Worm (Caenorhabditis elegans): ENCODE results near the gene ZC132.11.

ZC132.11 gene

DNA sequence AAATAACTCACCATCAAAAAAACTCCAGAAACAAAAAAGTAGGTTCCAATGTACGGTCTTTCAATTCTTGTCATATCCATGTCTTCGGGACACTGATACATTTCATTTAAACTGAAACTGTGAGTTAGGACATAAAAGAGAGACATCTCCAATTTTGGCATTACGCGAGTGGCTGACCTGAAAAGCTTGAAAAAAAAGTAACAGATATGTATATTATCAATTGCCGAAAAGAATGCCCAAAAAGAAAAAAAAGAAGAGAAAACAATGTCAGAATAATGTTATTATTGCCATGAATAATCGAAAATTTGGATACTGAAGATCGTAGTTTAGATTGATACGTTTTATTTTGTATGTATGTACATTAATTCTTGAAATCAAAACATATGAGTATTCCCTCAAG, 42.0 kb downstream of the ZC132.11 start, which contains the start of gene srt-14:
Gene srt-14 (minus strand): TSS at position 101 of the 400 bp plus-strand sequence.
- TF ChIP-seq nhr-237 (tag; optimal IDR thresholded peaks at IDR 0.05): no peak

DNA sequence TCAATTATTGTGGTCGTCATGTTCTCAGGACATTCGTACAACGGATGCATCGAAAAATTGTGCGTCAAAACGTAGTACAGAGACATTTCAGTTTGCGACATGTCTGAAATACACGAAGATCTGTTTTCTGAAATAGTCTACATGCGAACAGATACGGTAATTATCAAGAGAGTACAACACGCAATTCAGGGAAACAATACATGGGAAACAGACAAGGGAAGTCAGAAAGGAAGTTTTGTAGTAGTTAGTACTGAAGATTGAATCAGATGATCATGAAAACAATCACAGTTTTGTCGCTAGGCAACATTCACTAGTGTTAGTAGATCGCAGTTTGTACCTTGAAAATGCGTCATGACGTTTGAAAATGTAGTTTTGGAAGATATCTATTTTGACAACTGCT, 48.4 kb downstream of the ZC132.11 start, which contains the start of gene srt-13:
Gene srt-13 (minus strand): TSS at position 101 of the 400 bp plus-strand sequence.
- TF ChIP-seq sem-2 (GFP tag; optimal IDR thresholded peaks at IDR 0.05) (no peak), mls-2 (tag; optimal IDR thresholded peaks at IDR 0.05) (no peak), blmp-1 (tag; optimal IDR thresholded peaks at IDR 0.05) (no peak), nhr-237 (tag; optimal IDR thresholded peaks at IDR 0.05) (no peak), lsy-2 (tag; optimal IDR thresholded peaks at IDR 0.05) (no peak), sptf-1 (tag; optimal IDR thresholded peaks at IDR 0.05) (no peak), nhr-2 (tag; optimal IDR thresholded peaks at IDR 0.05) (no peak), nhr-76 (tag; optimal IDR thresholded peaks at IDR 0.05) (no peak), zip-8 (tag; optimal IDR thresholded peaks at IDR 0.05) (no peak), M03D4.4 (tag; optimal IDR thresholded peaks at IDR 0.05) (no peak), elt-3 (tag; optimal IDR thresholded peaks at IDR 0.05) (no peak), pha-4 (tag; optimal IDR thresholded peaks at IDR 0.05) (no peak), unc-39 (tag; optimal IDR thresholded peaks at IDR 0.05) (no peak), ztf-11 (tag; optimal IDR thresholded peaks at IDR 0.05) (no peak), elt-1 (tag; optimal IDR thresholded peaks at IDR 0.05; ENCODE audit: borderline replicate concordance, insufficient read depth) (no peak), ceh-83 (GFP tag; optimal IDR thresholded peaks at IDR 0.05) (no peak), ceh-43 (GFP tag; optimal IDR thresholded peaks at IDR 0.05) (no peak)

DNA sequence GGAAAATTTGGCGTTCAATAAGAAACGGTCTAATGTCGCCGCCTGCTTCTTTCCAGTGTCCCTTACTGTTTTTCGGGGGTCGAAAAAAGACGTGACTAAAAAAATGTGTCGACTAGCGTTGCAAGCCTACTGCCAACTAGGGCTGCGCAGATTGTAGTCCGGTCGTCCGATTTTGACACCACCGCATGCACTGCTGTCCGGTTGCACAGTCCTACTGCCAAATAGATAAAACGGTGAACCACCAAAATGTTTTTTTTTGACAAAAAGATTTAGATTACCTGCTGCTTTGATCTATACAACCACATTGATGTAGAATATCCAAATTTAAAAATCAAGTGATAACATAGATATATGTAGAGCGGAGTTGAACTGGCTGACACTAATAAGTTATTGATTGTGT, 50.1 kb downstream of the ZC132.11 start:
- no peak for TF ChIP-seq unc-39 (tag; optimal IDR thresholded peaks at IDR 0.05)
- no peak for TF ChIP-seq mep-1 (tag; optimal IDR thresholded peaks at IDR 0.05)
- no peak for TF ChIP-seq M03D4.4 (tag; optimal IDR thresholded peaks at IDR 0.05)
- no peak for TF ChIP-seq lsy-2 (tag; optimal IDR thresholded peaks at IDR 0.05)
- TF ChIP-seq mls-2 (tag; optimal IDR thresholded peaks at IDR 0.05): no peak
- TF ChIP-seq nhr-12 (tag; optimal IDR thresholded peaks at IDR 0.05): no peak
- no peak for TF ChIP-seq elt-1 (tag; optimal IDR thresholded peaks at IDR 0.05; ENCODE audit: borderline replicate concordance, insufficient read depth)
- no peak for TF ChIP-seq drap-1 (GFP tag; optimal IDR thresholded peaks at IDR 0.05)
- no peak for TF ChIP-seq zip-8 (tag; optimal IDR thresholded peaks at IDR 0.05)
- no peak for TF ChIP-seq elt-3 (tag; optimal IDR thresholded peaks at IDR 0.05)
- TF ChIP-seq ceh-43 (GFP tag; optimal IDR thresholded peaks at IDR 0.05): no peak
- no peak for TF ChIP-seq blmp-1 (tag; optimal IDR thresholded peaks at IDR 0.05)
- TF ChIP-seq unc-120 (tag; optimal IDR thresholded peaks at IDR 0.05; ENCODE audit: poor library complexity, severe bottlenecking): no peak
- no peak for TF ChIP-seq unc-62 (GFP tag; optimal IDR thresholded peaks at IDR 0.05)
- no peak for TF ChIP-seq lin-13 (tag; optimal IDR thresholded peaks at IDR 0.05)
- TF ChIP-seq ztf-11 (tag; optimal IDR thresholded peaks at IDR 0.05): no peak
- TF ChIP-seq tbx-8 (GFP tag; optimal IDR thresholded peaks at IDR 0.05): no peak
